Worm (Caenorhabditis elegans) whole organism, young adult: ENCODE data around the gene M03A1.3.

ENCODE experiments used
- T07F8.4 ChIP-seq: sonication (generic microtip); optimal IDR thresholded peaks from 2 replicates; lab custom pipeline; 2016; ENCODE audit warnings: mild to moderate bottlenecking, missing genetic modification characterization, moderate library complexity, missing compliant biosample characterization
- ama-1 ChIP-seq, 3 experiments: fragments of 150-350 bp in 1 of 3; sonication (generic microtip) in 2 of 3; optimal IDR thresholded peaks; 2 replicates each; lab custom pipeline; 2014 to 2018; ENCODE audit warnings: missing biosample characterization in 2 of 3, missing genetic modification characterization in 2 of 3, missing genetic modification reagents in 2 of 3
- bed-2 ChIP-seq: fragments of 200-800 bp; sonication (Bioruptor generic); IDR thresholded peaks from 2 replicates; pipeline ENCODE4 v1.3.6; 2022; ENCODE audit warnings: missing genetic modification reagents, missing genetic modification characterization, missing compliant biosample characterization
- him-1 ChIP-seq: sonication (generic microtip); optimal IDR thresholded peaks from 2 replicates; lab custom pipeline; 2016; ENCODE audit warnings: missing genotype, missing genetic modification reagents, missing genetic modification characterization, missing compliant biosample characterization
- lin-35 ChIP-seq, 3 experiments: fragments of 150-350 bp in 2 of 3; sonication (generic microtip) in 1 of 3; optimal IDR thresholded peaks; 2 replicates each; lab custom pipeline; 2014 to 2018; ENCODE audit warnings: missing biosample characterization in 3 of 3, missing genetic modification characterization in 3 of 3, missing genetic modification reagents in 3 of 3
- nhr-90 ChIP-seq: sonication (generic microtip); optimal IDR thresholded peaks from 2 replicates; lab custom pipeline; 2016; ENCODE audit warnings: missing genotype, mild to moderate bottlenecking, missing genetic modification characterization, missing compliant biosample characterization
- sea-2 ChIP-seq: fragments of 200-800 bp; sonication (Bioruptor generic); IDR thresholded peaks from 2 replicates; pipeline ENCODE4 v1.3.6; 2022; ENCODE audit warnings: missing genetic modification characterization, missing compliant biosample characterization
- ztf-25 ChIP-seq: fragments of 200-800 bp; sonication (Bioruptor generic); IDR thresholded peaks from 2 replicates; pipeline ENCODE4 v1.3.6; 2022; ENCODE audit warnings: missing genetic modification reagents, missing genetic modification characterization, missing compliant biosample characterization

ce11 chrII:4523122-4523672 is 34.4 kb upstream of the M03A1.3 start, which contains the start of the genes B0304.4 and B0304.2:
- TF ChIP-seq sea-2 = no peak
- no peak for TF ChIP-seq lin-35 (GFP tag; optimal IDR thresholded peaks at IDR 0.05; lab: Kevin White, UChicago)
- TF ChIP-seq nhr-90 (tag; lab: Kevin White, UChicago) = no peak
- TF ChIP-seq ama-1 (optimal IDR thresholded peaks at IDR 0.05; lab: Kevin White, UChicago) = no peak
- TF ChIP-seq ama-1 (GFP tag; optimal IDR thresholded peaks at IDR 0.05; lab: Kevin White, UChicago) = no peak
- no peak for TF ChIP-seq bed-2
- TF ChIP-seq him-1 (tag; lab: Kevin White, UChicago) = no peak
- TF ChIP-seq ztf-25 (GFP tag; lab: Robert Waterston, UW) = no peak
- TF ChIP-seq T07F8.4 (tag; lab: Kevin White, UChicago) = no peak
